5 fruit fly cellular contexts compared by ENCODE assay signal in the genomic region with DNA sequence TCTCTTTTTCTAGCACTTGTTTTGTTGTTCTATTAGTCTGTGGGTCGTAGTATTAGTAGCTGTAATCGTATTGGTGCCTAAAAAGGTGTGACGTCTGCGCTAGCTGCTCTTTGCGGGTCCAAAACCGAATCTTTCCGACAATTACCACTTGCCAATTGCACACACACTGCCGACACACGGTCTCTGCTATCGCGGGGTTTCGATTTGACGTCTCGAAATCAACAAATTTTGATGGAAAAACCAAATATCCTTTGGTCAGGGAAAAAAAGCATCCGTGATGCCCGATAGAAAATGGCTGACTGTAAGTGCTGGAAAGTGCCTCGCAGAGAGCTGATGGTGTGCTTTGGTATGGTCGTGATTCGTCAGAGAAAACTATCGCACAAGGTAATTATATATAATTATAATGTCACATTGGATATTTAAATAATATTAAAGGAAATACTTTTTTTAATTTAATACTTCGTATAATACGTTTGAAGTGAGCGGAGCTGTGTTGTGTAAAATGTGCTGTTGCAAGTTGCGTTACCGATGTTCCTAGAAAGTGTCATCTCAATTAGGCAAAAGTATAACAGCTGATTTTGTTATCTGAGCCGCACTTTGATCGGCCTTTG.
TF ChIP-seq lines count a peak whose summit lies in the region.

A gene (plus strand): TSS at position 51 of the 611 bp plus-strand sequence.
A gene (minus strand): TSS at position 307 of the 611 bp plus-strand sequence.

- no peak for TF ChIP-seq CTCF in whole organism, embryonic (GFP tag; optimal IDR thresholded peaks at IDR 0.05; lab: Kevin White, UChicago)

TF ChIP-seq in whole organism, adult, 20 proteins besides CTCF, POLR2A, EP300 and RAD21 (continues in another document):
- TF ChIP-seq CG11617 (GFP tag; optimal IDR thresholded peaks at IDR 0.05; lab: Kevin White, UChicago) (peak; percentile 95), pad (GFP tag; optimal IDR thresholded peaks at IDR 0.05; lab: Kevin White, UChicago) (peak; percentile 83), CG12768 (GFP tag; optimal IDR thresholded peaks at IDR 0.05; lab: Kevin White, UChicago) (peak; percentile 95), kay (GFP tag; lab: Kevin White, UChicago; ENCODE audit: borderline replicate concordance) (no peak), Clk (GFP tag; optimal IDR thresholded peaks at IDR 0.05; lab: Kevin White, UChicago) (peak; percentile 93), bab1 (GFP tag; optimal IDR thresholded peaks at IDR 0.05; lab: Kevin White, UChicago) (peak; percentile 91), CG5204 (GFP tag; optimal IDR thresholded peaks at IDR 0.05; lab: Kevin White, UChicago) (no peak), cnc (optimal IDR thresholded peaks at IDR 0.05; lab: Kevin White, UChicago) (no peak), CG1620 (GFP tag; optimal IDR thresholded peaks at IDR 0.05; lab: Kevin White, UChicago) (peak; percentile 90), CG33017 (tag; optimal IDR thresholded peaks at IDR 0.05; lab: Kevin White, UChicago) (peak; percentile 86), Hr96 (GFP tag; optimal IDR thresholded peaks at IDR 0.05; lab: Kevin White, UChicago) (peak; percentile 83), Crg-1 (GFP tag; optimal IDR thresholded peaks at IDR 0.05; lab: Kevin White, UChicago) (peak; percentile 93), CG7045 (GFP tag; optimal IDR thresholded peaks at IDR 0.05; lab: Kevin White, UChicago) (peak; percentile 89), cic (GFP tag; optimal IDR thresholded peaks at IDR 0.05; lab: Kevin White, UChicago) (peak; percentile 66), toe (GFP tag; optimal IDR thresholded peaks at IDR 0.05; lab: Kevin White, UChicago) (peak; percentile 94), CG7101 (tag; optimal IDR thresholded peaks at IDR 0.05; lab: Kevin White, UChicago) (peak; percentile 93)

TF ChIP-seq in whole organism, embryonic, 481 proteins besides CTCF, POLR2A, EP300 and RAD21 (continues in another document):
- TF ChIP-seq seq (GFP tag; IDR thresholded peaks at IDR 0.05; lab: Robert Waterston, UW) (peak; percentile 72; the same call in 1 of the 2 replicates), slp2 (GFP tag; optimal IDR thresholded peaks at IDR 0.05; lab: Kevin White, UChicago) (peak; percentile 0), CG15269 (tag; optimal IDR thresholded peaks at IDR 0.05; lab: Kevin White, UChicago) (peak; percentile 86), jumu (GFP tag; optimal IDR thresholded peaks at IDR 0.05; lab: Kevin White, UChicago) (peak; percentile 55), sens-2 (GFP tag; IDR thresholded peaks at IDR 0.05; lab: Robert Waterston, UW) (peak; percentile 86), Max (GFP tag; optimal IDR thresholded peaks at IDR 0.05; lab: Kevin White, UChicago) (peak; percentile 90), Bdp1 (GFP tag; optimal IDR thresholded peaks at IDR 0.05; lab: Kevin White, UChicago) (peak; percentile 50), toy (GFP tag; IDR thresholded peaks at IDR 0.05; lab: Robert Waterston, UW) (peak; percentile 48; the same call in 1 of the 2 replicates), CHES-1-like (GFP tag; optimal IDR thresholded peaks at IDR 0.05; lab: Kevin White, UChicago) (peak; percentile 69), CG34376 (GFP tag; optimal IDR thresholded peaks at IDR 0.05; lab: Kevin White, UChicago) (peak; percentile 85), onecut (GFP tag; IDR thresholded peaks at IDR 0.05; lab: Robert Waterston, UW) (peak; percentile 75), trh (GFP tag; optimal IDR thresholded peaks at IDR 0.05; lab: Kevin White, UChicago) (peak; percentile 72), HLH4C (GFP tag; IDR thresholded peaks at IDR 0.05; lab: Robert Waterston, UW; ENCODE audit: partially characterized antibody) (peak; percentile 89), fd96Cb (tag; optimal IDR thresholded peaks at IDR 0.05; lab: Kevin White, UChicago) (peak; percentile 71), Six4 (GFP tag; optimal IDR thresholded peaks at IDR 0.05; lab: Kevin White, UChicago) (peak; percentile 87), Asciz (GFP tag; optimal IDR thresholded peaks at IDR 0.05; lab: Kevin White, UChicago) (no peak)

TF ChIP-seq in whole organism, prepupa, 60 proteins besides CTCF, POLR2A, EP300 and RAD21 (continues in another document):
- TF ChIP-seq dsx (GFP tag; optimal IDR thresholded peaks at IDR 0.05; lab: Kevin White, UChicago; ENCODE audit: poor library complexity, severe bottlenecking) (peak; percentile 65), svp (GFP tag; lab: Kevin White, UChicago) (peak; percentile 92), CG15336 (GFP tag; IDR thresholded peaks at IDR 0.05; lab: Robert Waterston, UW) (peak; percentile 74), CG3919 (GFP tag; optimal IDR thresholded peaks at IDR 0.05; lab: Kevin White, UChicago) (peak; percentile 84), Ets96B (tag; optimal IDR thresholded peaks at IDR 0.05; lab: Kevin White, UChicago) (peak; percentile 71), pdm3 (GFP tag; optimal IDR thresholded peaks at IDR 0.05; lab: Kevin White, UChicago) (no peak), vri (GFP tag; optimal IDR thresholded peaks at IDR 0.05; lab: Kevin White, UChicago) (peak; percentile 78), Sox102F (GFP tag; optimal IDR thresholded peaks at IDR 0.05; lab: Kevin White, UChicago) (peak; percentile 82), CG11902 (GFP tag; optimal IDR thresholded peaks at IDR 0.05; lab: Kevin White, UChicago) (peak; percentile 79), CG8119 (GFP tag; IDR thresholded peaks at IDR 0.05; lab: Robert Waterston, UW) (peak; percentile 60; the same call in 2 of the 3 replicates), CG11762 (GFP tag; optimal IDR thresholded peaks at IDR 0.05; lab: Kevin White, UChicago; ENCODE audit: insufficient read depth) (peak; percentile 65), CG10631 (GFP tag; optimal IDR thresholded peaks at IDR 0.05; lab: Kevin White, UChicago) (peak; percentile 94), salr (GFP tag; optimal IDR thresholded peaks at IDR 0.05; lab: Kevin White, UChicago) (peak in 1 of 2 experiments; percentile 54), topi (GFP tag; optimal IDR thresholded peaks at IDR 0.05; lab: Kevin White, UChicago) (peak; percentile 75), spab (GFP tag; optimal IDR thresholded peaks at IDR 0.05; lab: Kevin White, UChicago) (peak; percentile 38), Hr38 (GFP tag; optimal IDR thresholded peaks at IDR 0.05; lab: Kevin White, UChicago) (no peak), fd85E (GFP tag; optimal IDR thresholded peaks at IDR 0.05; lab: Kevin White, UChicago) (peak; percentile 20)

TF ChIP-seq in whole organism, pupa, 21 proteins besides CTCF, POLR2A, EP300 and RAD21 (continues in another document):
- TF ChIP-seq CG4496 (GFP tag; IDR thresholded peaks at IDR 0.05; lab: Robert Waterston, UW) (peak; percentile 91), CG34367 (tag; optimal IDR thresholded peaks at IDR 0.05; lab: Kevin White, UChicago) (peak; percentile 51), gl (tag; optimal IDR thresholded peaks at IDR 0.05; lab: Kevin White, UChicago) (no peak), CG12605 (GFP tag; IDR thresholded peaks at IDR 0.05; lab: Robert Waterston, UW) (no peak), D1 (tag; optimal IDR thresholded peaks at IDR 0.05; lab: Kevin White, UChicago) (no peak), Pif1A (GFP tag; optimal IDR thresholded peaks at IDR 0.05; lab: Kevin White, UChicago) (no peak), Pif1B (GFP tag; optimal IDR thresholded peaks at IDR 0.05; lab: Kevin White, UChicago) (peak; percentile 75), EcR (GFP tag; optimal IDR thresholded peaks at IDR 0.05; lab: Kevin White, UChicago) (no peak), CG8301 (tag; optimal IDR thresholded peaks at IDR 0.05; lab: Kevin White, UChicago) (peak; percentile 62), Snoo (tag; optimal IDR thresholded peaks at IDR 0.05; lab: Kevin White, UChicago) (peak; percentile 86), CG9948 (tag; optimal IDR thresholded peaks at IDR 0.05; lab: Kevin White, UChicago) (peak; percentile 67), CG8159 (tag; optimal IDR thresholded peaks at IDR 0.05; lab: Kevin White, UChicago) (peak; percentile 80), CG32121 (GFP tag; IDR thresholded peaks at IDR 0.05; lab: Robert Waterston, UW) (peak; percentile 86), fd96Ca (GFP tag; IDR thresholded peaks at IDR 0.05; lab: Robert Waterston, UW) (peak; percentile 93), CG15710 (tag; optimal IDR thresholded peaks at IDR 0.05; lab: Kevin White, UChicago) (peak; percentile 84), CG17806 (tag; optimal IDR thresholded peaks at IDR 0.05; lab: Kevin White, UChicago) (peak; percentile 64), Ets98B (GFP tag; IDR thresholded peaks at IDR 0.05; lab: Robert Waterston, UW) (peak; percentile 88), CG13204 (GFP tag; optimal IDR thresholded peaks at IDR 0.05; lab: Kevin White, UChicago) (no peak), CG14655 (GFP tag; optimal IDR thresholded peaks at IDR 0.05; lab: Kevin White, UChicago) (no peak)

TF ChIP-seq in whole organism, wandering third instar larva, 38 proteins besides CTCF, POLR2A, EP300 and RAD21 (continues in another document):
- TF ChIP-seq sv (GFP tag; optimal IDR thresholded peaks at IDR 0.05; lab: Kevin White, UChicago), result peak; percentile 92
- TF ChIP-seq GATAd (GFP tag; optimal IDR thresholded peaks at IDR 0.05; lab: Kevin White, UChicago), result peak; percentile 61
- peak; percentile 78 for TF ChIP-seq br (GFP tag; optimal IDR thresholded peaks at IDR 0.05; lab: Kevin White, UChicago)
- TF ChIP-seq h (GFP tag; optimal IDR thresholded peaks at IDR 0.05; lab: Kevin White, UChicago), result peak; percentile 90
- TF ChIP-seq Hr78 (GFP tag; optimal IDR thresholded peaks at IDR 0.05; lab: Kevin White, UChicago), result no peak
- no peak for TF ChIP-seq usp (GFP tag; optimal IDR thresholded peaks at IDR 0.05; lab: Kevin White, UChicago)
- TF ChIP-seq pan (optimal IDR thresholded peaks at IDR 0.05; lab: Kevin White, UChicago), result no peak
- TF ChIP-seq fru (GFP tag; optimal IDR thresholded peaks at IDR 0.05; lab: Kevin White, UChicago), result peak; percentile 80
- peak; percentile 88 for TF ChIP-seq OdsH (GFP tag; optimal IDR thresholded peaks at IDR 0.05; lab: Kevin White, UChicago)
- TF ChIP-seq Rel (GFP tag; optimal IDR thresholded peaks at IDR 0.05; lab: Kevin White, UChicago), result peak; percentile 61
- peak; percentile 66 for TF ChIP-seq Rel (tag; optimal IDR thresholded peaks at IDR 0.05; lab: Kevin White, UChicago)
- TF ChIP-seq Jra (GFP tag; optimal IDR thresholded peaks at IDR 0.05; lab: Kevin White, UChicago), result no peak
- TF ChIP-seq brk (GFP tag; optimal IDR thresholded peaks at IDR 0.05; lab: Kevin White, UChicago), result no peak
- TF ChIP-seq tai (GFP tag; optimal IDR thresholded peaks at IDR 0.05; lab: Kevin White, UChicago), result no peak
- peak; percentile 31 for TF ChIP-seq Hr83 (GFP tag; optimal IDR thresholded peaks at IDR 0.05; lab: Kevin White, UChicago; ENCODE audit: poor library complexity, severe bottlenecking)
- peak; percentile 84 for TF ChIP-seq psq (GFP tag; optimal IDR thresholded peaks at IDR 0.05; lab: Kevin White, UChicago)
- peak; percentile 67 for TF ChIP-seq woc (GFP tag; optimal IDR thresholded peaks at IDR 0.05; lab: Kevin White, UChicago)
- TF ChIP-seq HLH106 (tag; optimal IDR thresholded peaks at IDR 0.05; lab: Kevin White, UChicago), result peak; percentile 92
- peak; percentile 9 for TF ChIP-seq CG32264 (GFP tag; optimal IDR thresholded peaks at IDR 0.05; lab: Kevin White, UChicago)
- TF ChIP-seq CrebA (GFP tag; optimal IDR thresholded peaks at IDR 0.05; lab: Kevin White, UChicago; ENCODE audit: borderline replicate concordance), result no peak
- no peak for TF ChIP-seq Myc (optimal IDR thresholded peaks at IDR 0.05; lab: Kevin White, UChicago)
